Worm (Caenorhabditis elegans) whole organism, L1 larva: ENCODE measurements around the gene Y45G5AM.3.

Source experiments
- C34B4.2 ChIP-seq: sonication (generic microtip); optimal IDR thresholded peaks from 2 replicates; lab custom pipeline; 2017; ENCODE audit warnings: mild to moderate bottlenecking, missing genetic modification characterization, missing compliant biosample characterization
- F16B12.6 ChIP-seq: fragments of 150-350 bp; optimal IDR thresholded peaks from 2 replicates; lab custom pipeline; 2014; ENCODE audit warnings: missing biosample characterization, missing genetic modification characterization
- aly-2 ChIP-seq: fragments of 150-350 bp; optimal IDR thresholded peaks from 2 replicates; lab custom pipeline; 2014; ENCODE audit warnings: missing biosample characterization, missing genetic modification characterization
- blmp-1 ChIP-seq: fragments of 150-350 bp; optimal IDR thresholded peaks from 2 replicates; lab custom pipeline; 2014; ENCODE audit warnings: missing biosample characterization, missing genetic modification characterization
- ceh-63 ChIP-seq: fragments of 200-800 bp; sonication (Bioruptor generic); optimal IDR thresholded peaks from 2 replicates; lab custom pipeline; 2018; ENCODE audit warnings: mild to moderate bottlenecking, missing genetic modification characterization, missing compliant biosample characterization
- ceh-8 ChIP-seq: fragments of 200-800 bp; sonication (Bioruptor generic); optimal IDR thresholded peaks from 2 replicates; lab custom pipeline; 2018; ENCODE audit warnings: mild to moderate bottlenecking, missing genetic modification characterization, moderate library complexity, missing compliant biosample characterization
- ceh-88 ChIP-seq: fragments of 200-800 bp; sonication (Bioruptor generic); IDR thresholded peaks from 2 replicates; pipeline ENCODE4 v1.3.6; 2022; ENCODE audit warnings: missing genetic modification characterization, missing compliant biosample characterization
- ces-1 ChIP-seq: fragments of 150-350 bp; optimal IDR thresholded peaks from 2 replicates; lab custom pipeline; 2014; ENCODE audit warnings: missing biosample characterization, missing genetic modification reagents, missing genetic modification characterization
- dpl-1 ChIP-seq, 3 experiments: fragments of 150-350 bp in 2 of 3; sonication (generic microtip) in 1 of 3; optimal IDR thresholded peaks; 2 replicates each; lab custom pipeline; 2014 to 2017; ENCODE audit warnings: missing biosample characterization in 3 of 3, missing genetic modification characterization in 3 of 3, missing genetic modification reagents in 3 of 3
- dsc-1 ChIP-seq: sonication (generic microtip); optimal IDR thresholded peaks from 2 replicates; lab custom pipeline; 2016; ENCODE audit warnings: mild to moderate bottlenecking, missing genetic modification characterization, missing compliant biosample characterization
- egl-13 ChIP-seq: sonication (generic microtip); optimal IDR thresholded peaks from 2 replicates; lab custom pipeline; 2016; ENCODE audit warnings: missing genotype, missing genetic modification reagents, missing genetic modification characterization, missing compliant biosample characterization
- egl-27 ChIP-seq, 2 experiments: fragments of 150-350 bp in 1 of 2; sonication (generic microtip); optimal IDR thresholded peaks; 3 replicates each; lab custom pipeline; 2017 to 2018; ENCODE audit warnings: missing biosample characterization in 2 of 2, missing genetic modification characterization in 2 of 2, missing genetic modification reagents in 2 of 2
- elt-2 ChIP-seq: sonication (generic microtip); optimal IDR thresholded peaks from 2 replicates; lab custom pipeline; 2016; ENCODE audit warnings: missing genetic modification characterization, mild to moderate bottlenecking, inconsistent platforms, missing compliant biosample characterization, missing genetic modification reagents
- ets-5 ChIP-seq: fragments of 200-800 bp; sonication (Bioruptor generic); IDR thresholded peaks from 2 replicates; pipeline ENCODE4 v1.3.6; 2022; ENCODE audit warnings: missing genetic modification characterization, missing compliant biosample characterization
- fkh-10 ChIP-seq: sonication (generic microtip); optimal IDR thresholded peaks from 2 replicates; lab custom pipeline; 2017; ENCODE audit warnings: missing biosample characterization, missing genetic modification reagents, missing genetic modification characterization
- fkh-4 ChIP-seq: sonication (generic microtip); optimal IDR thresholded peaks from 2 replicates; lab custom pipeline; 2016; ENCODE audit warnings: missing compliant biosample characterization, missing genetic modification characterization, borderline replicate concordance
- fos-1 ChIP-seq: fragments of 150-350 bp; optimal IDR thresholded peaks from 2 replicates; lab custom pipeline; 2014; ENCODE audit warnings: missing biosample characterization, missing genetic modification characterization
- hlh-17 ChIP-seq: fragments of 200-800 bp; sonication (Bioruptor generic); optimal IDR thresholded peaks from 2 replicates; lab custom pipeline; 2018; ENCODE audit warnings: missing genetic modification characterization, mild to moderate bottlenecking, missing compliant biosample characterization, moderate library complexity, borderline replicate concordance
- hlh-4 ChIP-seq: sonication (generic microtip); optimal IDR thresholded peaks from 2 replicates; lab custom pipeline; 2016; ENCODE audit warnings: mild to moderate bottlenecking, missing genetic modification characterization, missing compliant biosample characterization
- hpl-2 ChIP-seq: fragments of 150-350 bp; optimal IDR thresholded peaks from 2 replicates; lab custom pipeline; 2014; ENCODE audit warnings: missing biosample characterization, missing genetic modification reagents, missing genetic modification characterization
- irx-1 ChIP-seq: sonication (generic microtip); optimal IDR thresholded peaks from 2 replicates; lab custom pipeline; 2016; ENCODE audit warnings: missing genetic modification characterization, missing compliant biosample characterization
- isw-1 ChIP-seq: fragments of 200-800 bp; sonication (Bioruptor generic); IDR thresholded peaks from 2 replicates; pipeline ENCODE4 v1.3.6; 2022; ENCODE audit warnings: missing genetic modification characterization, missing compliant biosample characterization
- jun-1 ChIP-seq: fragments of 150-350 bp; optimal IDR thresholded peaks from 2 replicates; lab custom pipeline; 2014; ENCODE audit warnings: missing biosample characterization, missing genetic modification reagents, missing genetic modification characterization
- lin-13 ChIP-seq: fragments of 150-350 bp; optimal IDR thresholded peaks from 2 replicates; lab custom pipeline; 2014; ENCODE audit warnings: missing biosample characterization, missing genetic modification reagents, missing genetic modification characterization
- lin-14 ChIP-seq: fragments of 200-800 bp; sonication (Bioruptor generic); optimal IDR thresholded peaks from 2 replicates; lab custom pipeline; 2018; ENCODE audit warnings: mild to moderate bottlenecking, missing genetic modification characterization, moderate library complexity, missing compliant biosample characterization
- lin-15B ChIP-seq: fragments of 150-350 bp; sonication (generic microtip); optimal IDR thresholded peaks from 3 replicates; lab custom pipeline; 2014; ENCODE audit warnings: missing biosample characterization, missing genetic modification characterization
- lin-35 ChIP-seq, 2 experiments: fragments of 150-350 bp; optimal IDR thresholded peaks; 2 replicates each; lab custom pipeline; 2014; ENCODE audit warnings: missing biosample characterization in 2 of 2, missing genetic modification characterization in 2 of 2, missing genetic modification reagents in 2 of 2
- lir-3 ChIP-seq: sonication (generic microtip); optimal IDR thresholded peaks from 2 replicates; lab custom pipeline; 2016; ENCODE audit warnings: mild to moderate bottlenecking, missing genetic modification characterization, moderate library complexity, missing compliant biosample characterization; ENCODE audit not compliant: poor library complexity
- lsy-2 ChIP-seq, 2 experiments: fragments of 150-350 bp; optimal IDR thresholded peaks; 2 replicates each; lab custom pipeline; 2014; ENCODE audit warnings: missing biosample characterization in 2 of 2, missing genetic modification characterization in 2 of 2
- mab-9 ChIP-seq: fragments of 200-800 bp; sonication (Bioruptor generic); IDR thresholded peaks from 2 replicates; pipeline ENCODE4 v1.3.6; 2022; ENCODE audit warnings: missing genetic modification reagents, missing genetic modification characterization, missing compliant biosample characterization
- mdl-1 ChIP-seq, 2 experiments: fragments of 150-350 bp; optimal IDR thresholded peaks; 2 replicates each; lab custom pipeline; 2014 to 2017; ENCODE audit warnings: missing biosample characterization in 2 of 2, missing genetic modification characterization in 2 of 2, inconsistent platforms in 1 of 2
- mef-2 ChIP-seq: fragments of 150-350 bp; optimal IDR thresholded peaks from 2 replicates; lab custom pipeline; 2014; ENCODE audit warnings: missing biosample characterization, missing genetic modification characterization
- nhr-19 ChIP-seq: fragments of 200-800 bp; sonication (Bioruptor generic); conservative IDR thresholded peaks from 2 replicates; pipeline ENCODE4 v1.3.6; 2022; ENCODE audit warnings: missing genetic modification characterization, missing compliant biosample characterization
- nhr-237 ChIP-seq: fragments of 150-350 bp; optimal IDR thresholded peaks from 2 replicates; lab custom pipeline; 2014; ENCODE audit warnings: missing biosample characterization, missing genetic modification characterization
- nhr-28 ChIP-seq: fragments of 150-350 bp; optimal IDR thresholded peaks from 2 replicates; lab custom pipeline; 2014; ENCODE audit warnings: missing biosample characterization, missing genetic modification characterization
- nhr-47 ChIP-seq: sonication (generic microtip); optimal IDR thresholded peaks from 2 replicates; lab custom pipeline; 2016; ENCODE audit warnings: mild to moderate bottlenecking, missing genetic modification characterization, moderate library complexity, missing compliant biosample characterization
- nhr-71 ChIP-seq: sonication (generic microtip); optimal IDR thresholded peaks from 2 replicates; lab custom pipeline; 2016; ENCODE audit warnings: mild to moderate bottlenecking, missing genetic modification characterization, moderate library complexity, missing compliant biosample characterization
- nhr-77 ChIP-seq: fragments of 150-350 bp; optimal IDR thresholded peaks from 2 replicates; lab custom pipeline; 2014; ENCODE audit warnings: missing biosample characterization, missing genetic modification characterization
- nhr-85 ChIP-seq: sonication (generic microtip); peaks from one replicate; lab custom pipeline; 2016; ENCODE audit warnings: missing genetic modification characterization, inconsistent platforms, missing compliant biosample characterization
- pag-3 ChIP-seq: sonication (generic microtip); optimal IDR thresholded peaks from 2 replicates; lab custom pipeline; 2017; ENCODE audit warnings: missing genetic modification characterization, mild to moderate bottlenecking, missing compliant biosample characterization, antibody characterized with exemption, borderline replicate concordance; ENCODE audit not compliant: insufficient read depth
- skn-1 ChIP-seq: fragments of 150-350 bp; optimal IDR thresholded peaks from 2 replicates; lab custom pipeline; 2014; ENCODE audit warnings: missing biosample characterization, missing genetic modification characterization
- snpc-4 ChIP-seq: fragments of 150-350 bp; optimal IDR thresholded peaks from 2 replicates; lab custom pipeline; 2014; ENCODE audit warnings: missing biosample characterization, missing genetic modification characterization
- snu-23 ChIP-seq: sonication (generic microtip); optimal IDR thresholded peaks from 2 replicates; lab custom pipeline; 2016; ENCODE audit warnings: missing genetic modification characterization, missing compliant biosample characterization
- sptf-1 ChIP-seq: fragments of 150-350 bp; optimal IDR thresholded peaks from 2 replicates; lab custom pipeline; 2014; ENCODE audit warnings: missing biosample characterization, missing genetic modification characterization
- swsn-7 ChIP-seq: sonication (generic microtip); optimal IDR thresholded peaks from 2 replicates; lab custom pipeline; 2016; ENCODE audit warnings: missing genetic modification characterization, missing compliant biosample characterization
- unc-130 ChIP-seq: fragments of 150-350 bp; optimal IDR thresholded peaks from 2 replicates; lab custom pipeline; 2017; ENCODE audit warnings: missing biosample characterization, missing genetic modification characterization, inconsistent platforms
- unc-62 ChIP-seq: fragments of 150-350 bp; optimal IDR thresholded peaks from 2 replicates; lab custom pipeline; 2014; ENCODE audit warnings: missing biosample characterization, missing genetic modification reagents, missing genetic modification characterization
- unc-86 ChIP-seq: sonication (generic microtip); optimal IDR thresholded peaks from 2 replicates; lab custom pipeline; 2016; ENCODE audit warnings: missing genetic modification characterization, missing compliant biosample characterization
- vab-15 ChIP-seq: sonication (generic microtip); optimal IDR thresholded peaks from 2 replicates; lab custom pipeline; 2017; ENCODE audit warnings: missing genotype, mild to moderate bottlenecking, missing genetic modification characterization, missing compliant biosample characterization
- zip-4 ChIP-seq: fragments of 200-800 bp; sonication (Bioruptor generic); optimal IDR thresholded peaks from 2 replicates; lab custom pipeline; 2018; ENCODE audit warnings: mild to moderate bottlenecking, missing genetic modification characterization, moderate library complexity, missing compliant biosample characterization
- ztf-11 ChIP-seq, 2 experiments: sonication (generic microtip); optimal IDR thresholded peaks; 2 replicates each; lab custom pipeline; 2016 to 2017; ENCODE audit warnings: missing genetic modification characterization in 2 of 2, missing biosample characterization in 1 of 2, missing compliant biosample characterization in 1 of 2
- ztf-4 ChIP-seq: fragments of 150-350 bp; optimal IDR thresholded peaks from 2 replicates; lab custom pipeline; 2014; ENCODE audit warnings: missing biosample characterization, missing genetic modification characterization

The Y45G5AM.3 gene

DNA sequence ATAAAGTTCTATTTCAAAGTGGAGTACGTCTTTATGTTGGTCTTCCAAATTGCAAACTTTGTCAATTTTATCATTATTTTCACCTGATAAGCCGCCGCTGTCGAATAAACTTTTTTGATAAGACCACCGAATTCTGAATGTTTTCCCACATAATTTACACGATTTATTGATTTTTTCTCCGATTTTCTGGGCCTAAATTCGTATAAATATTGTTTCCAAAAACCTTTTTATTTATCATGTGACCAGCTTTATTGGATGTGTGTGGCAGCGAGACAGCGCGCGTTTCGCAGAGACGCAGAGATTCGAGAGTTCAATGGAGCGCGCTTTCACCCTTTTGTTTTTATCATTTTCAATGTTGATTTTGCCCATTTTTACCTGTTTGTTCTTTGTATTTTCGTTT lies 21.3 kb upstream of the Y45G5AM.3 start (continued):
- peak; percentile 90 for TF ChIP-seq nhr-19 (GFP tag; lab: Robert Waterston, UW)
- TF ChIP-seq aly-2: no peak
- TF ChIP-seq nhr-77 (tag; lab: Kevin White, UChicago): peak; percentile 44
- peak; percentile 22 for TF ChIP-seq fkh-10 (GFP tag; lab: Kevin White, UChicago)
- TF ChIP-seq egl-27 (tag; optimal IDR thresholded peaks at IDR 0.05; lab: Kevin White, UChicago): no peak
- TF ChIP-seq ztf-11 (tag; optimal IDR thresholded peaks at IDR 0.05; lab: Kevin White, UChicago): peak in 1 of 2 experiments; percentile 31
- TF ChIP-seq lin-13 (GFP tag; lab: Kevin White, UChicago): peak; percentile 80
- TF ChIP-seq C34B4.2 (tag; lab: Kevin White, UChicago): no peak
- TF ChIP-seq ceh-63 (GFP tag; lab: Kevin White, UChicago): no peak
- TF ChIP-seq nhr-237: peak; percentile 28
- TF ChIP-seq swsn-7 (tag; lab: Kevin White, UChicago): peak; percentile 92
- TF ChIP-seq elt-2 (tag; lab: Kevin White, UChicago): peak; percentile 69
- peak; percentile 85 for TF ChIP-seq snpc-4 (tag; lab: Kevin White, UChicago)
- 0 out of 2 replicates have a peak, but pooled peaks have one; percentile 36 for TF ChIP-seq ceh-88 (GFP tag; lab: Robert Waterston, UW)
- TF ChIP-seq lin-14 (GFP tag; lab: Kevin White, UChicago): peak; percentile 97
- peak; percentile 59 for TF ChIP-seq fos-1 (tag; lab: Kevin White, UChicago)
- TF ChIP-seq lin-15B (tag; lab: Kevin White, UChicago): peak; percentile 23
- peak; percentile 85 to 91 for TF ChIP-seq lsy-2 (tag; optimal IDR thresholded peaks at IDR 0.05; lab: Kevin White, UChicago)
- no peak for TF ChIP-seq nhr-28 (tag; lab: Kevin White, UChicago)
- peak; percentile 86 for TF ChIP-seq unc-86 (tag; lab: Kevin White, UChicago)
- TF ChIP-seq lin-35 (GFP tag; optimal IDR thresholded peaks at IDR 0.05; lab: Kevin White, UChicago): peak; percentile 81 to 86
- TF ChIP-seq hlh-17: no peak
- TF ChIP-seq ceh-8 (GFP tag; lab: Kevin White, UChicago): peak; percentile 86
- no peak for TF ChIP-seq unc-62
- TF ChIP-seq vab-15 (tag; lab: Kevin White, UChicago): peak; percentile 71
- TF ChIP-seq skn-1 (tag; lab: Kevin White, UChicago): peak; percentile 89
- TF ChIP-seq egl-13 (tag; lab: Kevin White, UChicago): peak; percentile 61
- TF ChIP-seq lir-3 (tag; lab: Kevin White, UChicago): no peak
- peak; percentile 83 for TF ChIP-seq isw-1 (GFP tag; lab: Robert Waterston, UW)
- peak; percentile 95 for TF ChIP-seq dsc-1 (tag; lab: Kevin White, UChicago)
- TF ChIP-seq ets-5 (GFP tag; lab: Robert Waterston, UW): no peak
- TF ChIP-seq jun-1 (tag; lab: Kevin White, UChicago): peak; percentile 26
- peak; percentile 93 for TF ChIP-seq snu-23
- peak; percentile 61 for TF ChIP-seq mef-2 (tag; lab: Kevin White, UChicago)
- peak; percentile 70 for TF ChIP-seq blmp-1 (tag; lab: Kevin White, UChicago)
- TF ChIP-seq pag-3 (tag; lab: Kevin White, UChicago): peak; percentile 92
- peak; percentile 71 for TF ChIP-seq mab-9 (GFP tag; lab: Robert Waterston, UW)
- TF ChIP-seq irx-1 (tag; lab: Kevin White, UChicago): peak; percentile 86
- no peak for TF ChIP-seq sptf-1 (tag; lab: Kevin White, UChicago)
- TF ChIP-seq ces-1 (GFP tag; lab: Kevin White, UChicago): no peak
- no peak for TF ChIP-seq hpl-2 (GFP tag; lab: Kevin White, UChicago)
- no peak for TF ChIP-seq hlh-4
- peak; percentile 42 for TF ChIP-seq F16B12.6 (tag; lab: Kevin White, UChicago)
- peak; percentile 71 to 83 (median 78) for TF ChIP-seq dpl-1 (GFP tag; optimal IDR thresholded peaks at IDR 0.05; lab: Kevin White, UChicago)
- TF ChIP-seq nhr-71: peak; percentile 96
- peak; percentile 67 for TF ChIP-seq ztf-4 (tag; lab: Kevin White, UChicago)
- peak; percentile 5 for TF ChIP-seq zip-4 (GFP tag; lab: Kevin White, UChicago)
- peak; percentile 63 for TF ChIP-seq fkh-4 (tag; lab: Kevin White, UChicago)
- peak in 1 of 2 experiments; percentile 85 for TF ChIP-seq mdl-1 (tag; optimal IDR thresholded peaks at IDR 0.05; lab: Kevin White, UChicago)
- TF ChIP-seq nhr-47: peak; percentile 92
- peak; percentile 70 for TF ChIP-seq unc-130 (tag; lab: Kevin White, UChicago)
- TF ChIP-seq nhr-85 (tag; lab: Kevin White, UChicago): peak; percentile 91
